Worm (Caenorhabditis elegans) whole organism, early embryonic: Measurements from ENCODE around the gene C45G7.4.

Experiments used
- B0310.2 ChIP-seq: sonication (generic microtip); optimal IDR thresholded peaks from 2 replicates; lab custom pipeline; 2016; ENCODE audit warnings: mild to moderate bottlenecking, missing genetic modification characterization, missing compliant biosample characterization
- F13C5.2 ChIP-seq: sonication (generic microtip); optimal IDR thresholded peaks from 2 replicates; lab custom pipeline; 2017; ENCODE audit warnings: mild to moderate bottlenecking, missing genetic modification characterization, inconsistent platforms, missing compliant biosample characterization
- aly-1 ChIP-seq: sonication (generic microtip); optimal IDR thresholded peaks from 2 replicates; lab custom pipeline; 2016; ENCODE audit warnings: missing genetic modification characterization, missing compliant biosample characterization
- ama-1 ChIP-seq: fragments of 150-350 bp; optimal IDR thresholded peaks from 2 replicates; lab custom pipeline; 2014
- ceh-13 ChIP-seq: fragments of 200-800 bp; sonication (Bioruptor generic); optimal IDR thresholded peaks from 2 replicates; lab custom pipeline; 2018; ENCODE audit warnings: mild to moderate bottlenecking, missing genetic modification characterization, missing compliant biosample characterization
- ceh-36 ChIP-seq: sonication (generic microtip); optimal IDR thresholded peaks from 2 replicates; lab custom pipeline; 2016; ENCODE audit warnings: missing genetic modification characterization, inconsistent platforms, missing compliant biosample characterization
- ets-7 ChIP-seq: sonication (generic microtip); optimal IDR thresholded peaks from 2 replicates; lab custom pipeline; 2016; ENCODE audit warnings: missing genotype, missing genetic modification characterization, missing compliant biosample characterization
- flt-1 ChIP-seq: fragments of 200-800 bp; sonication (Bioruptor generic); IDR thresholded peaks from 2 replicates; pipeline ENCODE4 v1.3.6; 2022; ENCODE audit warnings: missing genetic modification characterization, missing compliant biosample characterization
- hmbx-1 ChIP-seq: sonication (generic microtip); optimal IDR thresholded peaks from 2 replicates; lab custom pipeline; 2016; ENCODE audit warnings: mild to moderate bottlenecking, missing genetic modification characterization, missing compliant biosample characterization
- hmg-4 ChIP-seq: fragments of 200-800 bp; sonication (Bioruptor generic); optimal IDR thresholded peaks from 2 replicates; lab custom pipeline; 2018; ENCODE audit warnings: mild to moderate bottlenecking, missing genetic modification characterization, missing compliant biosample characterization
- hnd-1 ChIP-seq: sonication (generic microtip); optimal IDR thresholded peaks from 2 replicates; lab custom pipeline; 2016; ENCODE audit warnings: missing genetic modification characterization, missing compliant biosample characterization
- pes-1 ChIP-seq: fragments of 200-800 bp; sonication (Bioruptor generic); IDR thresholded peaks from 2 replicates; pipeline ENCODE4 v1.3.6; 2022; ENCODE audit warnings: missing genetic modification reagents, missing genetic modification characterization, missing compliant biosample characterization
- scrt-1 ChIP-seq: fragments of 200-800 bp; sonication (Bioruptor generic); IDR thresholded peaks from 2 replicates; pipeline ENCODE4 v1.3.6; 2022; ENCODE audit warnings: missing genetic modification characterization, missing compliant biosample characterization
- sea-1 ChIP-seq: fragments of 200-800 bp; sonication (Bioruptor generic); conservative IDR thresholded peaks from 2 replicates; pipeline ENCODE4 v1.3.6; 2022; ENCODE audit warnings: missing genetic modification characterization, missing compliant biosample characterization
- tbx-11 ChIP-seq: fragments of 200-800 bp; sonication (Bioruptor generic); IDR thresholded peaks from 2 replicates; pipeline ENCODE4 v1.3.6; 2022; ENCODE audit warnings: missing genetic modification characterization, missing compliant biosample characterization
- tbx-37 ChIP-seq: fragments of 200-800 bp; sonication (Bioruptor generic); conservative IDR thresholded peaks from 2 replicates; pipeline ENCODE4 v1.3.6; 2022; ENCODE audit warnings: missing genetic modification reagents, missing genetic modification characterization, missing compliant biosample characterization
- tra-4 ChIP-seq: sonication (generic microtip); optimal IDR thresholded peaks from 2 replicates; lab custom pipeline; 2017; ENCODE audit warnings: missing genetic modification characterization, missing compliant biosample characterization

The C45G7.4 gene

ce11 chrIV:2412370-2412962, 20.3 kb upstream of the C45G7.4 start, which contains the start of gene Y38F2AR.12:
TSS of gene Y38F2AR.12 (minus strand) at chrIV:2412420.
- TF ChIP-seq ceh-13 (GFP tag; lab: Kevin White, UChicago), result no peak
- TF ChIP-seq flt-1 (GFP tag; lab: Robert Waterston, UW), result no peak
- TF ChIP-seq hmbx-1 (tag; lab: Kevin White, UChicago), result no peak
- no peak for TF ChIP-seq B0310.2
- no peak for TF ChIP-seq ets-7 (tag; lab: Kevin White, UChicago)
- no peak for TF ChIP-seq sea-1
- no peak for TF ChIP-seq scrt-1 (GFP tag; lab: Robert Waterston, UW)
- no peak for TF ChIP-seq tbx-11 (GFP tag; lab: Robert Waterston, UW)

- TF ChIP-seq aly-1 (no peak), pes-1 (GFP tag; lab: Robert Waterston, UW) (no peak), ets-7 (tag; lab: Kevin White, UChicago) (no peak), F13C5.2 (tag; lab: Kevin White, UChicago) (no peak), tra-4 (tag; lab: Kevin White, UChicago) (no peak), ceh-36 (tag; lab: Kevin White, UChicago) (no peak), hmbx-1 (tag; lab: Kevin White, UChicago) (no peak), B0310.2 (no peak), ceh-13 (GFP tag; lab: Kevin White, UChicago) (no peak), tbx-37 (no peak), ama-1 (lab: Kevin White, UChicago) (no peak), tbx-11 (GFP tag; lab: Robert Waterston, UW) (no peak)
Observed at ce11 chrIV:2416738-2417137, 16.1 kb upstream of the C45G7.4 start.

ce11 chrIV:2434366-2434765, 1.6 kb downstream of the C45G7.4 start:
- TF ChIP-seq F13C5.2 (tag; lab: Kevin White, UChicago) (no peak), hmbx-1 (tag; lab: Kevin White, UChicago) (no peak), ceh-13 (GFP tag; lab: Kevin White, UChicago) (no peak)

ce11 chrIV:2451233-2451632, 18.4 kb downstream of the C45G7.4 start, which contains the start of gene C45G7.13:
TSS of gene C45G7.13 (minus strand) at chrIV:2451333.
- no peak for TF ChIP-seq ceh-13 (GFP tag; lab: Kevin White, UChicago)
- TF ChIP-seq flt-1 (GFP tag; lab: Robert Waterston, UW), result no peak
- TF ChIP-seq ets-7 (tag; lab: Kevin White, UChicago), result no peak
- TF ChIP-seq hnd-1 (tag; lab: Kevin White, UChicago), result no peak
- no peak for TF ChIP-seq ceh-36 (tag; lab: Kevin White, UChicago)
- no peak for TF ChIP-seq hmg-4 (GFP tag; lab: Kevin White, UChicago)
- TF ChIP-seq aly-1, result no peak
- TF ChIP-seq tra-4 (tag; lab: Kevin White, UChicago), result no peak
- no peak for TF ChIP-seq B0310.2
- TF ChIP-seq ama-1 (lab: Kevin White, UChicago), result no peak
- TF ChIP-seq tbx-37, result no peak
- TF ChIP-seq scrt-1 (GFP tag; lab: Robert Waterston, UW), result no peak
- no peak for TF ChIP-seq tbx-11 (GFP tag; lab: Robert Waterston, UW)

- TF ChIP-seq B0310.2, result no peak
- no peak for TF ChIP-seq tbx-37
- TF ChIP-seq tra-4 (tag; lab: Kevin White, UChicago), result no peak
- no peak for TF ChIP-seq hmbx-1 (tag; lab: Kevin White, UChicago)
- TF ChIP-seq hmg-4 (GFP tag; lab: Kevin White, UChicago), result no peak
- TF ChIP-seq hnd-1 (tag; lab: Kevin White, UChicago), result no peak
- no peak for TF ChIP-seq aly-1
- no peak for TF ChIP-seq sea-1
Observed at ce11 chrIV:2451655-2452054, 18.9 kb downstream of the C45G7.4 start.

ce11 chrIV:2455128-2455527, 22.3 kb downstream of the C45G7.4 start:
- no peak for TF ChIP-seq F13C5.2 (tag; lab: Kevin White, UChicago)
- TF ChIP-seq ceh-13 (GFP tag; lab: Kevin White, UChicago), result no peak
- no peak for TF ChIP-seq ceh-36 (tag; lab: Kevin White, UChicago)
- no peak for TF ChIP-seq hmbx-1 (tag; lab: Kevin White, UChicago)
- TF ChIP-seq aly-1, result no peak
- no peak for TF ChIP-seq flt-1 (GFP tag; lab: Robert Waterston, UW)
- TF ChIP-seq ets-7 (tag; lab: Kevin White, UChicago), result no peak
- TF ChIP-seq scrt-1 (GFP tag; lab: Robert Waterston, UW), result no peak
- TF ChIP-seq tbx-37, result no peak
- TF ChIP-seq tbx-11 (GFP tag; lab: Robert Waterston, UW), result no peak

- TF ChIP-seq F13C5.2 (tag; lab: Kevin White, UChicago), result no peak
- no peak for TF ChIP-seq sea-1
- TF ChIP-seq ceh-13 (GFP tag; lab: Kevin White, UChicago), result no peak
Observed at ce11 chrIV:2461396-2461795, 28.6 kb downstream of the C45G7.4 start.

- TF ChIP-seq ceh-36 (tag; lab: Kevin White, UChicago) (no peak), tbx-37 (no peak), sea-1 (no peak), tra-4 (tag; lab: Kevin White, UChicago) (no peak), flt-1 (GFP tag; lab: Robert Waterston, UW) (no peak), B0310.2 (no peak), pes-1 (GFP tag; lab: Robert Waterston, UW) (no peak), ama-1 (lab: Kevin White, UChicago) (no peak), ets-7 (tag; lab: Kevin White, UChicago) (no peak), tbx-11 (GFP tag; lab: Robert Waterston, UW) (no peak), aly-1 (no peak), hnd-1 (tag; lab: Kevin White, UChicago) (no peak), hmg-4 (GFP tag; lab: Kevin White, UChicago) (no peak), hmbx-1 (tag; lab: Kevin White, UChicago) (no peak)
Observed at ce11 chrIV:2463311-2463710, 30.5 kb downstream of the C45G7.4 start, which contains the start of gene cdh-10. TSS of gene cdh-10 (minus strand) at chrIV:2463369.
